Worm (Caenorhabditis elegans): ENCODE measurements around the gene gldi-10.

Gene gldi-10

ce11 chrIV:9079330-9079729 is 19.7 kb upstream of the gldi-10 start:
- TF ChIP-seq ztf-29 (GFP tag; IDR thresholded peaks at IDR 0.05) (no peak), T22C8.4 (GFP tag; IDR thresholded peaks at IDR 0.05) (no peak), med-1 (GFP tag; optimal IDR thresholded peaks at IDR 0.05; ENCODE audit: insufficient read depth) (no peak)

- TF ChIP-seq tab-1 (GFP tag; IDR thresholded peaks at IDR 0.05), result no peak
These were observed 18.8 kb upstream of the gldi-10 start for ce11 chrIV:9080201-9080600.

DNA sequence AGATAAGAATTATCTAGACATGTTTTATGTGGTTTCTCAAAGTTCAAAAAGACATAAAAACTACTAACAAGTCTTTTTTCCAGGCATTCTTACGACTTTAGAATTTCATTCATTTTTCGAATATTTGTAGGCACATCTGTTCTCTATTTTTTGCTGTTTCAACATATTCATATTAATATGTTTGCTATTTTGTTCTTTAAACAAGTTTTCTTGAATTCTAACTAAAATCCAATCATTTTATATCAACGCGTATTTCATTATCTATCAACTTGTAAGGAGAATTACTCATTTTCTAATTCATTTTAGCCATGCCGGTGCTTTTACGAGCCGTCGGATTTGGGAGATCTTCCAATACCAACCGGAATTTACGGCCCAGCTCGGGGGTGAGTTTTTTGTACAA is 17.0 kb upstream of the gldi-10 start, which contains the start of gene twk-8:
Gene twk-8, plus strand, starts transcription at position 301 of the 400 bp plus-strand sequence.
- no peak for TF ChIP-seq T22C8.4 (GFP tag; IDR thresholded peaks at IDR 0.05)
- no peak for TF ChIP-seq ztf-29 (GFP tag; IDR thresholded peaks at IDR 0.05)
- TF ChIP-seq klf-2 (GFP tag; conservative IDR thresholded peaks at IDR 0.05), result no peak
- TF ChIP-seq cog-1 (tag; optimal IDR thresholded peaks at IDR 0.05), result no peak
- no peak for TF ChIP-seq flt-1 (GFP tag; IDR thresholded peaks at IDR 0.05)
- no peak for TF ChIP-seq ref-1 (GFP tag; conservative IDR thresholded peaks at IDR 0.05)
- no peak for TF ChIP-seq tab-1 (GFP tag; IDR thresholded peaks at IDR 0.05)
- no peak for TF ChIP-seq ztf-23 (GFP tag; IDR thresholded peaks at IDR 0.05)
- no peak for TF ChIP-seq med-1 (GFP tag; optimal IDR thresholded peaks at IDR 0.05; ENCODE audit: insufficient read depth)

- TF ChIP-seq cog-1 (tag; optimal IDR thresholded peaks at IDR 0.05) (no peak), tab-1 (GFP tag; IDR thresholded peaks at IDR 0.05) (no peak), T22C8.4 (GFP tag; IDR thresholded peaks at IDR 0.05) (no peak), ztf-23 (GFP tag; IDR thresholded peaks at IDR 0.05) (no peak), med-1 (GFP tag; optimal IDR thresholded peaks at IDR 0.05; ENCODE audit: insufficient read depth) (no peak), klf-2 (GFP tag; conservative IDR thresholded peaks at IDR 0.05) (no peak), ref-1 (GFP tag; conservative IDR thresholded peaks at IDR 0.05) (no peak), flt-1 (GFP tag; IDR thresholded peaks at IDR 0.05) (no peak), ztf-29 (GFP tag; IDR thresholded peaks at IDR 0.05) (no peak)
These were observed 10.7 kb upstream of the gldi-10 start, which contains the start of gene msa-1 for ce11 chrIV:9088294-9088693. Gene msa-1, plus strand, starts transcription at chrIV:9088594.

- no peak for TF ChIP-seq cog-1 (tag; optimal IDR thresholded peaks at IDR 0.05)
- TF ChIP-seq ztf-23 (GFP tag; IDR thresholded peaks at IDR 0.05), result no peak
- no peak for TF ChIP-seq tab-1 (GFP tag; IDR thresholded peaks at IDR 0.05)
- TF ChIP-seq flt-1 (GFP tag; IDR thresholded peaks at IDR 0.05), result no peak
- no peak for TF ChIP-seq klf-2 (GFP tag; conservative IDR thresholded peaks at IDR 0.05)
- no peak for TF ChIP-seq ztf-29 (GFP tag; IDR thresholded peaks at IDR 0.05)
- no peak for TF ChIP-seq T22C8.4 (GFP tag; IDR thresholded peaks at IDR 0.05)
- no peak for TF ChIP-seq med-1 (GFP tag; optimal IDR thresholded peaks at IDR 0.05; ENCODE audit: insufficient read depth)
- no peak for TF ChIP-seq ref-1 (GFP tag; conservative IDR thresholded peaks at IDR 0.05)
These were observed 8.4 kb upstream of the gldi-10 start for ce11 chrIV:9090538-9091195.

- TF ChIP-seq ztf-29 (GFP tag; IDR thresholded peaks at IDR 0.05), result no peak
- TF ChIP-seq tab-1 (GFP tag; IDR thresholded peaks at IDR 0.05), result no peak
- no peak for TF ChIP-seq ref-1 (GFP tag; conservative IDR thresholded peaks at IDR 0.05)
- TF ChIP-seq klf-2 (GFP tag; conservative IDR thresholded peaks at IDR 0.05), result no peak
- no peak for TF ChIP-seq T22C8.4 (GFP tag; IDR thresholded peaks at IDR 0.05)
- no peak for TF ChIP-seq med-1 (GFP tag; optimal IDR thresholded peaks at IDR 0.05; ENCODE audit: insufficient read depth)
These were observed 7.0 kb upstream of the gldi-10 start for ce11 chrIV:9092011-9092410.

ce11 chrIV:9093932-9094331 is 5.1 kb upstream of the gldi-10 start, which contains the start of gene lpl-1:
Gene lpl-1, minus strand, starts transcription at chrIV:9094032.
- no peak for TF ChIP-seq klf-2 (GFP tag; conservative IDR thresholded peaks at IDR 0.05)
- no peak for TF ChIP-seq T22C8.4 (GFP tag; IDR thresholded peaks at IDR 0.05)
- no peak for TF ChIP-seq flt-1 (GFP tag; IDR thresholded peaks at IDR 0.05)
- no peak for TF ChIP-seq ref-1 (GFP tag; conservative IDR thresholded peaks at IDR 0.05)
- TF ChIP-seq cog-1 (tag; optimal IDR thresholded peaks at IDR 0.05), result no peak
- TF ChIP-seq ztf-29 (GFP tag; IDR thresholded peaks at IDR 0.05), result no peak
- no peak for TF ChIP-seq med-1 (GFP tag; optimal IDR thresholded peaks at IDR 0.05; ENCODE audit: insufficient read depth)
- TF ChIP-seq ztf-23 (GFP tag; IDR thresholded peaks at IDR 0.05), result no peak
- no peak for TF ChIP-seq tab-1 (GFP tag; IDR thresholded peaks at IDR 0.05)

DNA sequence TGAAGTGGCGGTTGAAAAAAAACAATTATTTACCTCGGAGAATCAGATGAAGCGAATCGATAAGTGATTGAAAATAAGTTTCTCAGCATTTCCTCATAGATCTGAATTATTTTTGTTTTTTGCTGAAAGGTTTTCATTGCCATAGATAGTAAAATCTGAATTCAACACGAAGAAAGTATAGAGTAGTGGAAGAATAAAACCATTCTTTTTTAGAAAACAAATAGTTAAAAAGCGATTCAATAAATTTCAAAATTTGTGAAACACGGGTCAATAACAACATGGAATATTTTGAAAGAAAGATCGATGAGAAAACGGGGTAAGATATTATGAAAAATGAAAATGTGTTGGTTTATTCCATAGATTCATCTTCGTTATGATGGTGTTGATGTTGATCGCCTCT is 4.7 kb upstream of the gldi-10 start, which contains the start of gene mrpl-42:
Gene mrpl-42, minus strand, starts transcription at position 101 of the 400 bp plus-strand sequence.
- TF ChIP-seq med-1 (GFP tag; optimal IDR thresholded peaks at IDR 0.05; ENCODE audit: insufficient read depth) (no peak), tab-1 (GFP tag; IDR thresholded peaks at IDR 0.05) (no peak), ztf-29 (GFP tag; IDR thresholded peaks at IDR 0.05) (no peak), cog-1 (tag; optimal IDR thresholded peaks at IDR 0.05) (no peak), ref-1 (GFP tag; conservative IDR thresholded peaks at IDR 0.05) (no peak), klf-2 (GFP tag; conservative IDR thresholded peaks at IDR 0.05) (no peak)

ce11 chrIV:9095553-9095952 is 3.5 kb upstream of the gldi-10 start, which contains the start of gene icln-1:
Gene icln-1, minus strand, starts transcription at chrIV:9095653.
- TF ChIP-seq flt-1 (GFP tag; IDR thresholded peaks at IDR 0.05) (no peak), T22C8.4 (GFP tag; IDR thresholded peaks at IDR 0.05) (no peak), ztf-23 (GFP tag; IDR thresholded peaks at IDR 0.05) (no peak), med-1 (GFP tag; optimal IDR thresholded peaks at IDR 0.05; ENCODE audit: insufficient read depth) (no peak), ref-1 (GFP tag; conservative IDR thresholded peaks at IDR 0.05) (no peak), cog-1 (tag; optimal IDR thresholded peaks at IDR 0.05) (no peak), tab-1 (GFP tag; IDR thresholded peaks at IDR 0.05) (no peak), ztf-29 (GFP tag; IDR thresholded peaks at IDR 0.05) (no peak), klf-2 (GFP tag; conservative IDR thresholded peaks at IDR 0.05) (no peak)

- TF ChIP-seq ztf-23 (GFP tag; IDR thresholded peaks at IDR 0.05) (no peak), T22C8.4 (GFP tag; IDR thresholded peaks at IDR 0.05) (no peak), klf-2 (GFP tag; conservative IDR thresholded peaks at IDR 0.05) (no peak), ref-1 (GFP tag; conservative IDR thresholded peaks at IDR 0.05) (no peak), flt-1 (GFP tag; IDR thresholded peaks at IDR 0.05) (no peak), med-1 (GFP tag; optimal IDR thresholded peaks at IDR 0.05; ENCODE audit: insufficient read depth) (no peak), tab-1 (GFP tag; IDR thresholded peaks at IDR 0.05) (no peak), ztf-29 (GFP tag; IDR thresholded peaks at IDR 0.05) (no peak), cog-1 (tag; optimal IDR thresholded peaks at IDR 0.05) (no peak)
These were observed 2.7 kb upstream of the gldi-10 start, which contains the start of the genes znf-706 and cpna-3 for ce11 chrIV:9096160-9096879. Gene znf-706, minus strand, starts transcription at chrIV:9096231. Gene cpna-3, plus strand, starts transcription at chrIV:9096842.

Measured in whole organism, midembryonic.